Fruit fly (Drosophila melanogaster): ENCODE measurements around the gene Edem1.

DNA sequence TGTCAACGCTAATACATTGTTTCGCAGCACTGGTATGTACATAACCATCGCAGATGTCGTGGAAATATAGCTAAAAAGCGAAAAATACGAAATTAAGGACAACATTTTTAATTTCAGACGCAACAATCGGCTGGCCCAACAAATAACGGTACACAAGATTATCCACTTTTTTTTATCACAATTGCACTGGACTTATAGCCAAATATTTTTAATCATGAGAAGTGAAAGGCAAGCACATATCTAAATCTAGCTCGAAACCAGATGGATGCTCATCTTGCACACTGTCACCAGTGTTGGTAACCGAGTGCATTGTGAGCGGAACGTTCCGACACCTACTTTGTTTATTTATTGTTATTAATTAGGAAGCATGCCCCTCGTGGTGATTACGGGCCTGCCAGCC, 31.4 kb upstream of the Edem1 start, which contains the start of the genes CG3857 and CG3587:
- no peak for TF ChIP-seq psq (optimal IDR thresholded peaks at IDR 0.05)
- no peak for TF ChIP-seq EcR (GFP tag; optimal IDR thresholded peaks at IDR 0.05)
- TF ChIP-seq CG8478 (optimal IDR thresholded peaks at IDR 0.05): no peak
- TF ChIP-seq Dll (optimal IDR thresholded peaks at IDR 0.05): no peak
- no peak for TF ChIP-seq usp (GFP tag; optimal IDR thresholded peaks at IDR 0.05)

Measured in whole organism.